Worm (Caenorhabditis elegans): ENCODE results near the gene abt-1.

The abt-1 gene

DNA sequence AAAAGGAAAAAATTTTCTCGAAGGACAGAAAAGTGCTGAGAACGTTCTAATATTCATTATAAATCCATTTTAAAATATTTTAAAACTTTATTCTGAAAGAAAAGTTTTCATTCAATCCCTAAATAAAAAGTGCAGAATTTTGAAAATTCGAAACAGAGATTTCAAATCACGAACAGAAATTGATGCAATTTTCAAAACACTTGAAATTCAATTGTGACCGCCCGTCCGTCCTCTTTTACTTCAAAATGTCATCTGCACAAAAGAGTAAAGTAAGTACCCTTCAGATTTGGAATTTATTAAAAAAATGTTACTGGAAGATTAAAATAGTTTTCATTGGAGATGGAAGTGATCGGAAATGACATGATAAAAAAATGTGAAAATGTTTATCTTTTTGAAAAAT is 26.2 kb downstream of the abt-1 start:
- TF ChIP-seq dmd-8 (GFP tag; IDR thresholded peaks at IDR 0.05) (no peak), nhr-41 (GFP tag; IDR thresholded peaks at IDR 0.05) (no peak), daf-16 (GFP tag; optimal IDR thresholded peaks at IDR 0.05) (no peak), daf-16 (tag; optimal IDR thresholded peaks at IDR 0.05) (no peak), ZK337.2 (GFP tag; IDR thresholded peaks at IDR 0.05) (no peak), fkh-10 (GFP tag; optimal IDR thresholded peaks at IDR 0.05) (peak; percentile 44), ztf-7 (tag; optimal IDR thresholded peaks at IDR 0.05) (no peak), zfp-2 (tag; optimal IDR thresholded peaks at IDR 0.05) (no peak), nhr-76 (tag; optimal IDR thresholded peaks at IDR 0.05) (no peak)

ce11 chrIV:10180133-10180749 is 34.5 kb downstream of the abt-1 start, which contains the start of gene gta-1:
TSS of gene gta-1 (plus strand) at chrIV:10180660.
- TF ChIP-seq lim-7 (GFP tag; IDR thresholded peaks at IDR 0.05) = no peak
- TF ChIP-seq madf-5 (GFP tag; IDR thresholded peaks at IDR 0.05) = no peak
- no peak for TF ChIP-seq mxl-2 (GFP tag; conservative IDR thresholded peaks at IDR 0.05)
- TF ChIP-seq mdl-1 (tag; optimal IDR thresholded peaks at IDR 0.05) = no peak
- TF ChIP-seq nhr-41 (GFP tag; IDR thresholded peaks at IDR 0.05) = no peak
- no peak for TF ChIP-seq nhr-42 (GFP tag; IDR thresholded peaks at IDR 0.05)
- TF ChIP-seq hlh-30 (tag; optimal IDR thresholded peaks at IDR 0.05; ENCODE audit: insufficient read depth) = peak; percentile 51
- no peak for TF ChIP-seq pha-4 (GFP tag; IDR thresholded peaks at IDR 0.05)
- TF ChIP-seq pha-4 (tag; optimal IDR thresholded peaks at IDR 0.05) = no peak
- no peak for TF ChIP-seq saeg-2 (GFP tag; IDR thresholded peaks at IDR 0.05)
- TF ChIP-seq lin-39 (tag; optimal IDR thresholded peaks at IDR 0.05) = no peak
- no peak for TF ChIP-seq daf-16 (GFP tag; optimal IDR thresholded peaks at IDR 0.05)
- TF ChIP-seq daf-16 (tag; optimal IDR thresholded peaks at IDR 0.05) = no peak
- no peak for TF ChIP-seq zag-1 (tag; optimal IDR thresholded peaks at IDR 0.05)
- peak in 1 of 2 experiments; percentile 25 for TF ChIP-seq lsy-2 (tag; optimal IDR thresholded peaks at IDR 0.05)
- peak; percentile 2 for TF ChIP-seq dve-1 (tag; optimal IDR thresholded peaks at IDR 0.05; ENCODE audit: insufficient read depth)
- TF ChIP-seq daf-8 (GFP tag; IDR thresholded peaks at IDR 0.05) = no peak
- TF ChIP-seq aly-2 (tag; optimal IDR thresholded peaks at IDR 0.05) = no peak
- TF ChIP-seq pqm-1 (tag; optimal IDR thresholded peaks at IDR 0.05) = no peak
- TF ChIP-seq ctbp-1 (GFP tag; IDR thresholded peaks at IDR 0.05) = no peak
- no peak for TF ChIP-seq lin-38 (GFP tag; IDR thresholded peaks at IDR 0.05)
- TF ChIP-seq php-3 (GFP tag; IDR thresholded peaks at IDR 0.05) = no peak
- TF ChIP-seq attf-4 (tag; optimal IDR thresholded peaks at IDR 0.05) = no peak
- no peak for TF ChIP-seq skn-1 (tag; optimal IDR thresholded peaks at IDR 0.05)
- TF ChIP-seq nhr-77 (tag; optimal IDR thresholded peaks at IDR 0.05) = peak; percentile 13
- TF ChIP-seq ceh-62 (tag; optimal IDR thresholded peaks at IDR 0.05) = no peak
- TF ChIP-seq F44E2.7 (GFP tag; IDR thresholded peaks at IDR 0.05) = no peak
- peak; percentile 5 for TF ChIP-seq mes-2 (tag; optimal IDR thresholded peaks at IDR 0.05; ENCODE audit: poor library complexity, severe bottlenecking)
- no peak for TF ChIP-seq zip-11 (GFP tag; IDR thresholded peaks at IDR 0.05)
- TF ChIP-seq hlh-11 (tag; optimal IDR thresholded peaks at IDR 0.05) = peak; percentile 30
- TF ChIP-seq sdz-12 (GFP tag; optimal IDR thresholded peaks at IDR 0.05) = no peak
- TF ChIP-seq fkh-10 (GFP tag; optimal IDR thresholded peaks at IDR 0.05) = peak; percentile 16
- TF ChIP-seq snpc-4 (tag; optimal IDR thresholded peaks at IDR 0.05) = no peak
- no peak for TF ChIP-seq unc-130 (GFP tag; optimal IDR thresholded peaks at IDR 0.05)
- peak; percentile 66 for TF ChIP-seq ama-1 (optimal IDR thresholded peaks at IDR 0.05)
- no peak for TF ChIP-seq Y5F2A.4 (GFP tag; optimal IDR thresholded peaks at IDR 0.05)
- TF ChIP-seq snpc-1.2 (GFP tag; IDR thresholded peaks at IDR 0.05) = no peak
- no peak for TF ChIP-seq fos-1 (tag; optimal IDR thresholded peaks at IDR 0.05)
- no peak for TF ChIP-seq gei-8 (GFP tag; optimal IDR thresholded peaks at IDR 0.05)
- no peak for TF ChIP-seq ZK546.5 (tag; optimal IDR thresholded peaks at IDR 0.05)
- no peak for TF ChIP-seq F26F4.8 (GFP tag; conservative IDR thresholded peaks at IDR 0.05)
- TF ChIP-seq aha-1 (tag) = peak; percentile 66
- TF ChIP-seq duxl-1 (tag; optimal IDR thresholded peaks at IDR 0.05; ENCODE audit: poor library complexity) = no peak
- no peak for TF ChIP-seq nhr-102 (tag; optimal IDR thresholded peaks at IDR 0.05)
- TF ChIP-seq nhr-11 (tag; optimal IDR thresholded peaks at IDR 0.05) = peak; percentile 18
- no peak for TF ChIP-seq rbr-2 (tag; optimal IDR thresholded peaks at IDR 0.05)
